Worm (Caenorhabditis elegans) whole organism, late embryonic: ENCODE results near the gene rps-18.

Experiments used
- C08G9.2 ChIP-seq: sonication (generic microtip); optimal IDR thresholded peaks from 2 replicates; lab custom pipeline; 2016; ENCODE audit warnings: mild to moderate bottlenecking, missing genetic modification characterization, moderate library complexity, missing compliant biosample characterization
- C38D4.7 ChIP-seq: fragments of 200-800 bp; sonication (Bioruptor generic); optimal IDR thresholded peaks from 2 replicates; lab custom pipeline; 2018; ENCODE audit warnings: mild to moderate bottlenecking, missing genetic modification characterization, moderate library complexity, missing compliant biosample characterization
- F13H6.1 ChIP-seq: sonication (generic microtip); optimal IDR thresholded peaks from 2 replicates; lab custom pipeline; 2016; ENCODE audit warnings: missing genetic modification characterization, missing compliant biosample characterization
- T23F11.4 ChIP-seq: fragments of 200-800 bp; sonication (Bioruptor generic); optimal IDR thresholded peaks from 2 replicates; lab custom pipeline; 2018; ENCODE audit warnings: mild to moderate bottlenecking, missing genetic modification characterization, missing compliant biosample characterization
- Y22D7AL.16 ChIP-seq: sonication (generic microtip); optimal IDR thresholded peaks from 2 replicates; lab custom pipeline; 2016; ENCODE audit warnings: missing genetic modification characterization, missing compliant biosample characterization
- ceh-18 ChIP-seq: sonication (generic microtip); optimal IDR thresholded peaks from 2 replicates; lab custom pipeline; 2016; ENCODE audit warnings: missing genetic modification characterization, missing compliant biosample characterization
- ceh-19 ChIP-seq: fragments of 200-800 bp; sonication (Bioruptor generic); optimal IDR thresholded peaks from 2 replicates; lab custom pipeline; 2018; ENCODE audit warnings: mild to moderate bottlenecking, missing genetic modification characterization, missing compliant biosample characterization
- ceh-2 ChIP-seq: sonication (generic microtip); optimal IDR thresholded peaks from 2 replicates; lab custom pipeline; 2016; ENCODE audit warnings: missing genotype, missing genetic modification characterization, missing compliant biosample characterization
- ceh-22 ChIP-seq: sonication (generic microtip); optimal IDR thresholded peaks from 2 replicates; lab custom pipeline; 2017; ENCODE audit warnings: missing biosample characterization, missing genetic modification characterization
- ceh-24 ChIP-seq: sonication (generic microtip); optimal IDR thresholded peaks from 2 replicates; lab custom pipeline; 2016; ENCODE audit warnings: mild to moderate bottlenecking, missing genetic modification characterization, missing compliant biosample characterization
- ceh-31 ChIP-seq: sonication (generic microtip); optimal IDR thresholded peaks from 2 replicates; lab custom pipeline; 2016; ENCODE audit warnings: missing genetic modification characterization, missing compliant biosample characterization
- ceh-34 ChIP-seq: sonication (generic microtip); optimal IDR thresholded peaks from 2 replicates; lab custom pipeline; 2016; ENCODE audit warnings: mild to moderate bottlenecking, missing genetic modification characterization, missing compliant biosample characterization
- ceh-9 ChIP-seq: sonication (generic microtip); optimal IDR thresholded peaks from 2 replicates; lab custom pipeline; 2016; ENCODE audit warnings: mild to moderate bottlenecking, missing genetic modification characterization, inconsistent platforms, missing compliant biosample characterization
- dmd-4 ChIP-seq: sonication (generic microtip); optimal IDR thresholded peaks from 2 replicates; lab custom pipeline; 2016; ENCODE audit warnings: borderline replicate concordance, missing genetic modification characterization, missing compliant biosample characterization
- dve-1 ChIP-seq: sonication (generic microtip); optimal IDR thresholded peaks from 2 replicates; lab custom pipeline; 2017; ENCODE audit warnings: antibody characterized with exemption, mild to moderate bottlenecking, missing genetic modification characterization, missing compliant biosample characterization
- elt-2 ChIP-seq: sonication (generic microtip); optimal IDR thresholded peaks from 2 replicates; lab custom pipeline; 2016; ENCODE audit warnings: missing genetic modification reagents, missing genetic modification characterization, missing compliant biosample characterization
- ets-4 ChIP-seq: sonication (generic microtip); optimal IDR thresholded peaks from 2 replicates; lab custom pipeline; 2016; ENCODE audit warnings: missing genetic modification characterization, missing compliant biosample characterization
- eyg-1 ChIP-seq: sonication (generic microtip); optimal IDR thresholded peaks from 2 replicates; lab custom pipeline; 2016; ENCODE audit warnings: missing genotype, missing genetic modification characterization, missing compliant biosample characterization
- hlh-13 ChIP-seq: fragments of 200-800 bp; sonication (Bioruptor generic); optimal IDR thresholded peaks from 2 replicates; lab custom pipeline; 2018; ENCODE audit warnings: mild to moderate bottlenecking, missing genetic modification characterization, missing compliant biosample characterization
- hlh-15 ChIP-seq: sonication (generic microtip); optimal IDR thresholded peaks from 2 replicates; lab custom pipeline; 2016; ENCODE audit warnings: missing genetic modification characterization, missing compliant biosample characterization
- hlh-30 ChIP-seq: sonication (generic microtip); optimal IDR thresholded peaks from 2 replicates; lab custom pipeline; 2017; ENCODE audit warnings: antibody characterized with exemption, missing genetic modification characterization, missing compliant biosample characterization; ENCODE audit not compliant: insufficient read depth
- hlh-6 ChIP-seq: sonication (generic microtip); optimal IDR thresholded peaks from 2 replicates; lab custom pipeline; 2016; ENCODE audit warnings: missing genotype, missing genetic modification characterization, missing compliant biosample characterization
- hlh-8 ChIP-seq: sonication (generic microtip); optimal IDR thresholded peaks from 2 replicates; lab custom pipeline; 2016; ENCODE audit warnings: missing genotype, missing genetic modification characterization, missing compliant biosample characterization
- lim-6 ChIP-seq: sonication (generic microtip); optimal IDR thresholded peaks from 2 replicates; lab custom pipeline; 2016; ENCODE audit warnings: missing genetic modification characterization, missing compliant biosample characterization
- lin-11 ChIP-seq: fragments of 200-800 bp; sonication (Bioruptor generic); optimal IDR thresholded peaks from 2 replicates; lab custom pipeline; 2018; ENCODE audit warnings: mild to moderate bottlenecking, missing genetic modification characterization, missing compliant biosample characterization
- mec-3 ChIP-seq: sonication (generic microtip); optimal IDR thresholded peaks from 2 replicates; lab custom pipeline; 2016; ENCODE audit warnings: borderline replicate concordance, missing genetic modification characterization, missing compliant biosample characterization
- nfya-1 ChIP-seq: sonication (generic microtip); optimal IDR thresholded peaks from 2 replicates; lab custom pipeline; 2017; ENCODE audit warnings: missing genetic modification characterization, mild to moderate bottlenecking, missing compliant biosample characterization, antibody characterized with exemption, moderate library complexity
- nhr-11 ChIP-seq: fragments of 150-350 bp; optimal IDR thresholded peaks from 2 replicates; lab custom pipeline; 2014; ENCODE audit warnings: missing biosample characterization, missing genetic modification characterization
- nhr-232 ChIP-seq: sonication (generic microtip); optimal IDR thresholded peaks from 2 replicates; lab custom pipeline; 2016; ENCODE audit warnings: missing genetic modification characterization, missing compliant biosample characterization
- npax-4 ChIP-seq: sonication (generic microtip); optimal IDR thresholded peaks from 2 replicates; lab custom pipeline; 2016; ENCODE audit warnings: missing genetic modification characterization, missing compliant biosample characterization
- odd-2 ChIP-seq: sonication (generic microtip); optimal IDR thresholded peaks from 2 replicates; lab custom pipeline; 2017; ENCODE audit warnings: antibody characterized with exemption, mild to moderate bottlenecking, missing genetic modification characterization, missing compliant biosample characterization
- pag-3 ChIP-seq: sonication (generic microtip); optimal IDR thresholded peaks from 2 replicates; lab custom pipeline; 2016; ENCODE audit warnings: missing compliant biosample characterization, missing genetic modification characterization, borderline replicate concordance
- pax-1 ChIP-seq: fragments of 150-350 bp; optimal IDR thresholded peaks from 2 replicates; lab custom pipeline; 2014; ENCODE audit warnings: missing biosample characterization, missing genetic modification characterization
- pha-2 ChIP-seq: sonication (generic microtip); optimal IDR thresholded peaks from 2 replicates; lab custom pipeline; 2017; ENCODE audit warnings: mild to moderate bottlenecking, missing genetic modification characterization, missing compliant biosample characterization
- pros-1 ChIP-seq: fragments of 150-350 bp; optimal IDR thresholded peaks from 2 replicates; lab custom pipeline; 2014; ENCODE audit warnings: missing biosample characterization, missing genetic modification reagents, missing genetic modification characterization
- ref-2 ChIP-seq: sonication (generic microtip); optimal IDR thresholded peaks from 2 replicates; lab custom pipeline; 2016; ENCODE audit warnings: missing genetic modification characterization, missing compliant biosample characterization
- rnt-1 ChIP-seq: sonication (generic microtip); optimal IDR thresholded peaks from 2 replicates; lab custom pipeline; 2016; ENCODE audit warnings: missing genetic modification characterization, missing compliant biosample characterization
- sox-4 ChIP-seq: sonication (generic microtip); optimal IDR thresholded peaks from 2 replicates; lab custom pipeline; 2017; ENCODE audit warnings: mild to moderate bottlenecking, missing genetic modification characterization, inconsistent platforms, missing compliant biosample characterization
- tbx-2 ChIP-seq: sonication (generic microtip); optimal IDR thresholded peaks from 2 replicates; lab custom pipeline; 2016; ENCODE audit warnings: missing genetic modification characterization, missing compliant biosample characterization
- tbx-7 ChIP-seq: sonication (generic microtip); optimal IDR thresholded peaks from 2 replicates; lab custom pipeline; 2016; ENCODE audit warnings: missing genotype, missing genetic modification characterization, missing compliant biosample characterization
- ttx-3 ChIP-seq: sonication (generic microtip); optimal IDR thresholded peaks from 2 replicates; lab custom pipeline; 2016; ENCODE audit warnings: missing genetic modification reagents, missing genetic modification characterization, missing compliant biosample characterization
- unc-3 ChIP-seq, 2 experiments: fragments of 200-800 bp in 1 of 2; sonication (Bioruptor generic) in 1 of 2; sonication (generic microtip) in 1 of 2; conservative IDR thresholded peaks in 1 of 2; optimal IDR thresholded peaks in 1 of 2; 2 replicates each; pipeline versions ENCODE4 v1.3.6 to Lab custom; 2016 to 2022; ENCODE audit warnings: missing compliant biosample characterization in 2 of 2, missing genetic modification characterization in 2 of 2, missing genetic modification reagents in 1 of 2
- unc-42 ChIP-seq: sonication (generic microtip); optimal IDR thresholded peaks from 2 replicates; lab custom pipeline; 2016; ENCODE audit warnings: missing genotype, missing genetic modification characterization, missing compliant biosample characterization
- ztf-16 ChIP-seq: sonication (generic microtip); optimal IDR thresholded peaks from 2 replicates; lab custom pipeline; 2017; ENCODE audit warnings: missing genetic modification characterization, missing compliant biosample characterization

rps-18 gene

ce11 chrIV:14869844-14870433 lies 44.5 kb downstream of the rps-18 start:
- TF ChIP-seq nfya-1 (peak; percentile 75), lin-11 (no peak)

ce11 chrIV:14872320-14872719 lies 46.8 kb downstream of the rps-18 start:
- peak; percentile 10 for TF ChIP-seq ceh-34
- TF ChIP-seq ceh-24 (tag; lab: Kevin White, UChicago), result no peak
- TF ChIP-seq pros-1 (tag; lab: Kevin White, UChicago), result peak; percentile 62
- no peak for TF ChIP-seq mec-3 (tag; lab: Kevin White, UChicago)
- TF ChIP-seq nhr-232 (tag; lab: Kevin White, UChicago), result peak; percentile 1
- peak; percentile 9 for TF ChIP-seq ets-4 (tag; lab: Kevin White, UChicago)
- TF ChIP-seq nfya-1, result peak; percentile 73
- TF ChIP-seq hlh-6 (tag; lab: Kevin White, UChicago), result peak; percentile 49
- TF ChIP-seq unc-42 (tag; lab: Kevin White, UChicago), result no peak
- TF ChIP-seq ceh-9, result no peak
- peak; percentile 70 for TF ChIP-seq tbx-2 (tag; lab: Kevin White, UChicago)
- TF ChIP-seq odd-2 (tag; lab: Kevin White, UChicago), result no peak
- TF ChIP-seq hlh-8 (tag; lab: Kevin White, UChicago), result no peak
- TF ChIP-seq eyg-1 (tag; lab: Kevin White, UChicago), result peak; percentile 34
- peak; percentile 33 for TF ChIP-seq C08G9.2 (tag; lab: Kevin White, UChicago)
- peak; percentile 49 for TF ChIP-seq ceh-31 (tag; lab: Kevin White, UChicago)
- peak; percentile 26 for TF ChIP-seq hlh-30 (tag; lab: Kevin White, UChicago)
- peak; percentile 77 for TF ChIP-seq F13H6.1 (tag; lab: Kevin White, UChicago)
- no peak for TF ChIP-seq hlh-13 (GFP tag; lab: Kevin White, UChicago)
- no peak for TF ChIP-seq lim-6 (tag; lab: Kevin White, UChicago)
- TF ChIP-seq rnt-1 (tag; lab: Kevin White, UChicago), result peak; percentile 63
- TF ChIP-seq ceh-2 (tag; lab: Kevin White, UChicago), result peak; percentile 6
- no peak for TF ChIP-seq hlh-15
- TF ChIP-seq ref-2 (tag; lab: Kevin White, UChicago), result peak; percentile 65
- TF ChIP-seq Y22D7AL.16 (tag; lab: Kevin White, UChicago), result no peak
- no peak for TF ChIP-seq dmd-4
- peak; percentile 36 for TF ChIP-seq ceh-18 (tag; lab: Kevin White, UChicago)
- TF ChIP-seq nhr-11, result no peak
- TF ChIP-seq tbx-7 (tag; lab: Kevin White, UChicago), result peak; percentile 15
- no peak for TF ChIP-seq ztf-16 (tag; lab: Kevin White, UChicago)
- peak; percentile 32 for TF ChIP-seq pha-2 (tag; lab: Kevin White, UChicago)

ce11 chrIV:14874926-14875570 lies 49.6 kb downstream of the rps-18 start:
- TF ChIP-seq C38D4.7 (GFP tag; lab: Kevin White, UChicago) (no peak), pax-1 (tag; lab: Kevin White, UChicago) (peak; percentile 25), npax-4 (tag; lab: Kevin White, UChicago) (no peak), pros-1 (tag; lab: Kevin White, UChicago) (no peak), ets-4 (tag; lab: Kevin White, UChicago) (peak; percentile 32), nfya-1 (peak; percentile 55), ttx-3 (tag; lab: Kevin White, UChicago) (no peak), dve-1 (tag; lab: Kevin White, UChicago) (peak; percentile 34), unc-3 (GFP tag; conservative IDR thresholded peaks at IDR 0.05; lab: Robert Waterston, UW) (no peak), unc-3 (tag; optimal IDR thresholded peaks at IDR 0.05; lab: Kevin White, UChicago) (no peak), ceh-19 (GFP tag; lab: Kevin White, UChicago) (no peak), tbx-2 (tag; lab: Kevin White, UChicago) (peak; percentile 43), sox-4 (tag; lab: Kevin White, UChicago) (peak; percentile 24), ceh-18 (tag; lab: Kevin White, UChicago) (peak; percentile 1), unc-42 (tag; lab: Kevin White, UChicago) (peak; percentile 9), ceh-31 (tag; lab: Kevin White, UChicago) (peak; percentile 21), pag-3 (tag; lab: Kevin White, UChicago) (no peak), hlh-15 (no peak), hlh-30 (tag; lab: Kevin White, UChicago) (peak; percentile 11), ceh-22 (peak; percentile 50), pha-2 (tag; lab: Kevin White, UChicago) (peak; percentile 69), elt-2 (tag; lab: Kevin White, UChicago) (peak; percentile 58), T23F11.4 (GFP tag; lab: Kevin White, UChicago) (peak; percentile 44)
- TF ChIP-seq, all 69 proteins: peak for 14
